Worm (Caenorhabditis elegans) whole organism, early embryonic: ENCODE measurements around the gene Y39B6A.69.

Source experiments
- B0310.2 ChIP-seq: sonication (generic microtip); optimal IDR thresholded peaks from 2 replicates; lab custom pipeline; 2016; ENCODE audit warnings: mild to moderate bottlenecking, missing genetic modification characterization, missing compliant biosample characterization
- F13C5.2 ChIP-seq: sonication (generic microtip); optimal IDR thresholded peaks from 2 replicates; lab custom pipeline; 2017; ENCODE audit warnings: mild to moderate bottlenecking, missing genetic modification characterization, inconsistent platforms, missing compliant biosample characterization
- aly-1 ChIP-seq: sonication (generic microtip); optimal IDR thresholded peaks from 2 replicates; lab custom pipeline; 2016; ENCODE audit warnings: missing genetic modification characterization, missing compliant biosample characterization
- ama-1 ChIP-seq: fragments of 150-350 bp; optimal IDR thresholded peaks from 2 replicates; lab custom pipeline; 2014
- ceh-13 ChIP-seq: fragments of 200-800 bp; sonication (Bioruptor generic); optimal IDR thresholded peaks from 2 replicates; lab custom pipeline; 2018; ENCODE audit warnings: mild to moderate bottlenecking, missing genetic modification characterization, missing compliant biosample characterization
- ceh-36 ChIP-seq: sonication (generic microtip); optimal IDR thresholded peaks from 2 replicates; lab custom pipeline; 2016; ENCODE audit warnings: missing genetic modification characterization, inconsistent platforms, missing compliant biosample characterization
- flt-1 ChIP-seq: fragments of 200-800 bp; sonication (Bioruptor generic); IDR thresholded peaks from 2 replicates; pipeline ENCODE4 v1.3.6; 2022; ENCODE audit warnings: missing genetic modification characterization, missing compliant biosample characterization
- hmbx-1 ChIP-seq: sonication (generic microtip); optimal IDR thresholded peaks from 2 replicates; lab custom pipeline; 2016; ENCODE audit warnings: mild to moderate bottlenecking, missing genetic modification characterization, missing compliant biosample characterization
- hmg-4 ChIP-seq: fragments of 200-800 bp; sonication (Bioruptor generic); optimal IDR thresholded peaks from 2 replicates; lab custom pipeline; 2018; ENCODE audit warnings: mild to moderate bottlenecking, missing genetic modification characterization, missing compliant biosample characterization
- sea-1 ChIP-seq: fragments of 200-800 bp; sonication (Bioruptor generic); conservative IDR thresholded peaks from 2 replicates; pipeline ENCODE4 v1.3.6; 2022; ENCODE audit warnings: missing genetic modification characterization, missing compliant biosample characterization
- tbx-11 ChIP-seq: fragments of 200-800 bp; sonication (Bioruptor generic); IDR thresholded peaks from 2 replicates; pipeline ENCODE4 v1.3.6; 2022; ENCODE audit warnings: missing genetic modification characterization, missing compliant biosample characterization
- tbx-37 ChIP-seq: fragments of 200-800 bp; sonication (Bioruptor generic); conservative IDR thresholded peaks from 2 replicates; pipeline ENCODE4 v1.3.6; 2022; ENCODE audit warnings: missing genetic modification reagents, missing genetic modification characterization, missing compliant biosample characterization
- tra-4 ChIP-seq: sonication (generic microtip); optimal IDR thresholded peaks from 2 replicates; lab custom pipeline; 2017; ENCODE audit warnings: missing genetic modification characterization, missing compliant biosample characterization

- TF ChIP-seq ama-1 (lab: Kevin White, UChicago) (no peak), ceh-36 (no peak), tbx-11 (GFP tag; lab: Robert Waterston, UW) (no peak), hmbx-1 (tag; lab: Kevin White, UChicago) (no peak), tbx-37 (GFP tag; lab: Robert Waterston, UW) (no peak), tra-4 (tag; lab: Kevin White, UChicago) (no peak), sea-1 (GFP tag; lab: Robert Waterston, UW) (no peak), flt-1 (GFP tag; lab: Robert Waterston, UW) (no peak), hmg-4 (GFP tag; lab: Kevin White, UChicago) (no peak), aly-1 (tag; lab: Kevin White, UChicago) (no peak), B0310.2 (tag; lab: Kevin White, UChicago) (no peak), F13C5.2 (no peak), ceh-13 (GFP tag; lab: Kevin White, UChicago) (no peak)
Observed at ce11 chrV:19116872-19117372, 35.3 kb downstream of the Y39B6A.69 start.
